Fruit fly (Drosophila melanogaster) whole organism, wandering third instar larva: ENCODE data around the gene sphinx2.

Experiments used
- Abd-B ChIP-seq: fragments of >200 bp; optimal IDR thresholded peaks from 2 replicates; lab custom pipeline; 2017; ENCODE audit warnings: missing biosample characterization, missing genetic modification characterization
- CG32264 ChIP-seq: fragments of 200-800 bp; sonication (Bioruptor generic); optimal IDR thresholded peaks from 2 replicates; lab custom pipeline; 2016; ENCODE audit warnings: missing biosample characterization, missing genetic modification characterization
- CG9705 ChIP-seq: fragments of 200-800 bp; sonication (Bioruptor generic); optimal IDR thresholded peaks from 2 replicates; lab custom pipeline; 2018; ENCODE audit warnings: missing biosample characterization, mild to moderate bottlenecking, missing genetic modification characterization
- Dfd ChIP-seq: fragments of >200 bp; optimal IDR thresholded peaks from 2 replicates; lab custom pipeline; 2017; ENCODE audit warnings: missing biosample characterization, missing genetic modification characterization
- HLH106 ChIP-seq: fragments of 200-800 bp; optimal IDR thresholded peaks from 3 replicates; lab custom pipeline; 2019; ENCODE audit warnings: missing biosample characterization, mild to moderate bottlenecking, missing genetic modification characterization, moderate library complexity
- Hnf4 ChIP-seq: fragments of 200-800 bp; sonication (Bioruptor generic); optimal IDR thresholded peaks from 2 replicates; lab custom pipeline; 2016; ENCODE audit warnings: missing biosample characterization, mild to moderate bottlenecking, missing genetic modification characterization
- Hr78 ChIP-seq: fragments of >200 bp; optimal IDR thresholded peaks from 2 replicates; lab custom pipeline; 2017; ENCODE audit warnings: missing biosample characterization, missing genetic modification characterization
- Hr83 ChIP-seq: fragments of 200-300 bp; sonication (Bioruptor generic); optimal IDR thresholded peaks from 2 replicates; lab custom pipeline; 2016; ENCODE audit warnings: missing biosample characterization, mild to moderate bottlenecking, missing genetic modification characterization, moderate library complexity; ENCODE audit not compliant: poor library complexity, severe bottlenecking
- Jra ChIP-seq: sonication (Bioruptor generic); optimal IDR thresholded peaks from 2 replicates; lab custom pipeline; 2016; ENCODE audit warnings: missing biosample characterization, missing genetic modification characterization
- Myc ChIP-seq: fragments of >200 bp; optimal IDR thresholded peaks from 2 replicates; lab custom pipeline; 2017
- N ChIP-seq: fragments of >200 bp; optimal IDR thresholded peaks from 2 replicates; lab custom pipeline; 2018; ENCODE audit warnings: missing biosample characterization, missing external identifiers, missing genetic modification characterization
- OdsH ChIP-seq: fragments of 200-800 bp; sonication (Bioruptor generic); optimal IDR thresholded peaks from 2 replicates; lab custom pipeline; 2016; ENCODE audit warnings: missing biosample characterization, mild to moderate bottlenecking, missing genetic modification characterization
- Rel ChIP-seq, 2 experiments: fragments of 200-800 bp; sonication (Bioruptor generic) in 1 of 2; optimal IDR thresholded peaks; 2 replicates in 1 of 2; 3 replicates in 1 of 2; lab custom pipeline; 2016 to 2019; ENCODE audit warnings: mild to moderate bottlenecking in 2 of 2, missing biosample characterization in 2 of 2, missing genetic modification characterization in 2 of 2, moderate library complexity in 1 of 2
- Sp1 ChIP-seq: fragments of 200-800 bp; sonication (Bioruptor generic); optimal IDR thresholded peaks from 3 replicates; lab custom pipeline; 2019; ENCODE audit warnings: missing biosample characterization, mild to moderate bottlenecking, missing genetic modification characterization, moderate library complexity
- Vsx2 ChIP-seq: fragments of 200-300, 225-300 bp; sonication (Bioruptor generic); optimal IDR thresholded peaks from 2 replicates; lab custom pipeline; 2018; ENCODE audit warnings: missing biosample characterization, missing genetic modification characterization; ENCODE audit not compliant: partially characterized antibody
- brk ChIP-seq: fragments of 200-800 bp; sonication (Bioruptor generic); optimal IDR thresholded peaks from 2 replicates; lab custom pipeline; 2016; ENCODE audit warnings: missing biosample characterization, mild to moderate bottlenecking, missing genetic modification characterization
- dl ChIP-seq, 2 experiments: fragments of 175-275, 200-275 bp in 1 of 2; fragments of 200-275 bp in 1 of 2; sonication (Bioruptor generic); optimal IDR thresholded peaks; lab custom pipeline; 2018; ENCODE audit warnings: mild to moderate bottlenecking in 2 of 2, missing biosample characterization in 2 of 2, missing genetic modification characterization in 2 of 2, moderate library complexity in 2 of 2; ENCODE audit not compliant: partially characterized antibody in 2 of 2, insufficient read depth in 1 of 2
- dmrt93B ChIP-seq: fragments of 200-800 bp; sonication (Bioruptor generic); optimal IDR thresholded peaks from 2 replicates; lab custom pipeline; 2018; ENCODE audit warnings: missing biosample characterization, mild to moderate bottlenecking, missing genetic modification characterization
- dsf ChIP-seq: sonication (Bioruptor generic); optimal IDR thresholded peaks from 2 replicates; lab custom pipeline; 2016; ENCODE audit warnings: missing biosample characterization, missing genetic modification characterization, borderline replicate concordance
- ey ChIP-seq: fragments of 200-800 bp; sonication (Bioruptor generic); optimal IDR thresholded peaks from 2 replicates; lab custom pipeline; 2016; ENCODE audit warnings: missing biosample characterization, missing genetic modification characterization
- fru ChIP-seq: fragments of 200-800 bp; sonication (Bioruptor generic); optimal IDR thresholded peaks from 3 replicates; lab custom pipeline; 2016; ENCODE audit warnings: missing biosample characterization, mild to moderate bottlenecking, missing genetic modification characterization
- h ChIP-seq: fragments of 200-800 bp; sonication (Bioruptor generic); optimal IDR thresholded peaks from 3 replicates; lab custom pipeline; 2016; ENCODE audit warnings: missing biosample characterization, mild to moderate bottlenecking, missing genetic modification characterization
- jim ChIP-seq: fragments of 175-275, 200-325 bp; sonication (Bioruptor generic); optimal IDR thresholded peaks from 2 replicates; lab custom pipeline; 2016; ENCODE audit warnings: missing biosample characterization, mild to moderate bottlenecking, missing genetic modification characterization
- lola ChIP-seq: fragments of >200 bp; optimal IDR thresholded peaks from 2 replicates; lab custom pipeline; 2017; ENCODE audit warnings: missing biosample characterization, missing genetic modification characterization
- pan ChIP-seq: fragments of >200 bp; optimal IDR thresholded peaks from 2 replicates; lab custom pipeline; 2017
- psq ChIP-seq: fragments of 200-800 bp; sonication (Bioruptor generic); optimal IDR thresholded peaks from 3 replicates; lab custom pipeline; 2017; ENCODE audit warnings: missing biosample characterization, mild to moderate bottlenecking, missing genetic modification characterization, moderate library complexity
- rgr ChIP-seq: fragments of 200-800 bp; sonication (Bioruptor generic); optimal IDR thresholded peaks from 3 replicates; lab custom pipeline; 2016; ENCODE audit warnings: missing biosample characterization, mild to moderate bottlenecking, missing genetic modification characterization
- sage ChIP-seq: fragments of 200-800 bp; sonication (Bioruptor generic); optimal IDR thresholded peaks from 2 replicates; lab custom pipeline; 2016; ENCODE audit warnings: missing biosample characterization, mild to moderate bottlenecking, missing genetic modification characterization
- sv ChIP-seq: fragments of 200-800 bp; sonication (Bioruptor generic); optimal IDR thresholded peaks from 3 replicates; lab custom pipeline; 2016; ENCODE audit warnings: missing biosample characterization, missing genetic modification characterization
- tai ChIP-seq: sonication (Bioruptor generic); optimal IDR thresholded peaks from 2 replicates; lab custom pipeline; 2016; ENCODE audit warnings: missing biosample characterization, missing genetic modification characterization
- usp ChIP-seq: fragments of >200 bp; optimal IDR thresholded peaks from 2 replicates; lab custom pipeline; 2017; ENCODE audit warnings: missing biosample characterization, missing genetic modification characterization
- woc ChIP-seq: sonication (Bioruptor generic); optimal IDR thresholded peaks from 2 replicates; lab custom pipeline; 2016; ENCODE audit warnings: missing biosample characterization, mild to moderate bottlenecking, missing genetic modification characterization

sphinx2 gene

DNA sequence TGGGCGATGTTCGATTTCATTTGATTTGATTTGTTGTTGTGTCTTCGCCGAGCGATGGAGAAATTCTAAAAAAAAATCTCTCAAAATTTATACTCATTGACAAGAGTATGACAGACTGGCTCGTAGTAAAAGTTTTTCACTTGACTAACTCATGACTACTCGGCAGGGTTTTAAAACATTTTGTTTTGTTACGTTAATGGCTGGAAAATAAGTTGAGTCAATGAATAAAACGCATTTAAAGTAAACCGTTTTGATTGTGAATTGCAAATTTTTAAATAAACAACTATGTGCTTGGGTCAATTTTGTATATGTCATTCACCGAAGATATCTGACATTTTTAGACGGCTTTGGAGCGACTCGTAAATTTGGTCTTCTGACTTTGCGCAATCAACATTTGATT is 36.5 kb downstream of the sphinx2 start, which contains the start of gene CG8560:
TSS of gene CG8560 (minus strand) at position 101 of the 400 bp plus-strand sequence.
- TF ChIP-seq usp (GFP tag; lab: Kevin White, UChicago) (no peak), rgr (GFP tag; lab: Kevin White, UChicago) (no peak), sv (no peak), woc (GFP tag; lab: Kevin White, UChicago) (no peak), jim (GFP tag; lab: Kevin White, UChicago) (no peak), lola (GFP tag; lab: Kevin White, UChicago) (no peak), fru (GFP tag; lab: Kevin White, UChicago) (no peak), dl (GFP tag; optimal IDR thresholded peaks at IDR 0.05; lab: Kevin White, UChicago; ENCODE audit: insufficient read depth in 1 of 2, partially characterized antibody in 2 of 2) (no peak), Rel (GFP tag; optimal IDR thresholded peaks at IDR 0.05; lab: Kevin White, UChicago) (no peak), Rel (tag; optimal IDR thresholded peaks at IDR 0.05; lab: Kevin White, UChicago) (no peak), Abd-B (GFP tag; lab: Kevin White, UChicago) (no peak), dmrt93B (GFP tag; lab: Kevin White, UChicago) (no peak), OdsH (no peak), tai (GFP tag; lab: Kevin White, UChicago) (no peak), pan (lab: Kevin White, UChicago) (no peak), Hr83 (no peak), Vsx2 (GFP tag; lab: Kevin White, UChicago) (no peak), dsf (GFP tag; lab: Kevin White, UChicago) (no peak)

DNA sequence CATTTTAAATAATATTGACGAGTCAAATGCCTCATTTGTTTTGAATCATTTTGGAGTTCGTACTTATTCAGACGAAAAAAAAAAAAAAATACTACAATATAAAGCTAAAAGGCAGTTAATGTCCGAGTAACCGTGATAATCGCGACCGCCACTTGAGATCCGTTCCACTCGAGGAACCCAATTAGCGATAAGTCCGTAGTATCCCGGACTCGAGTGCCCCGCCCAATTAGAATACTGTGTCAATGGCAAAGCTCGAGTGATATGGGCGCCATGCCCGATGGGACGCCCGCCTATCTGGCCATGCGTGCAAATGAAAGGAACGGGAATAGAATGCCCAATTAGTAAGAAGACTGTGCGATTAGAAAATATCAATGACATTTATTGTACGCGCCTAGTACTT is 38.6 kb downstream of the sphinx2 start:
- TF ChIP-seq Hr78: no peak

DNA sequence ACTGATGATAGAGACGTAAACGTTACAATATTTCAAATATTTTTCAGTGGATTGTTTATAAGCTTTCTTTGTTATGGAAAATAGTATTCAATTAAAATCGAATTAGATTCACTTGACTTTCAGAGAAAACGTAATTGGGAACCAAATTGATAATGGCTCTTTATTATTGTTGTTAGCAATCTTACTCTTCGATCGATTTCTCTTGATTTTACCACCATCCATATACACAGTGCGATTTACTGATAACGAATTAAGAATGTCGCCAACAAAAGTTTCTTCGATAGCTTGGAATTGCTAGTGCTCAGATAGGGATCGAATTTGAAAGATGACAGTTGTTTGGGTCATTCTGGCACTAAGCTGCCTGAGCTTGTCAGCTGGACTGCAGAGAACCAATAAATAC is 40.8 kb downstream of the sphinx2 start, which contains the start of gene CG18417:
TSS of gene CG18417 (plus strand) at position 301 of the 400 bp plus-strand sequence.
- no peak for TF ChIP-seq Sp1 (GFP tag; lab: Kevin White, UChicago)
- TF ChIP-seq Hr78: no peak
- no peak for TF ChIP-seq brk (GFP tag; lab: Kevin White, UChicago)
- no peak for TF ChIP-seq CG32264 (GFP tag; lab: Kevin White, UChicago)

DNA sequence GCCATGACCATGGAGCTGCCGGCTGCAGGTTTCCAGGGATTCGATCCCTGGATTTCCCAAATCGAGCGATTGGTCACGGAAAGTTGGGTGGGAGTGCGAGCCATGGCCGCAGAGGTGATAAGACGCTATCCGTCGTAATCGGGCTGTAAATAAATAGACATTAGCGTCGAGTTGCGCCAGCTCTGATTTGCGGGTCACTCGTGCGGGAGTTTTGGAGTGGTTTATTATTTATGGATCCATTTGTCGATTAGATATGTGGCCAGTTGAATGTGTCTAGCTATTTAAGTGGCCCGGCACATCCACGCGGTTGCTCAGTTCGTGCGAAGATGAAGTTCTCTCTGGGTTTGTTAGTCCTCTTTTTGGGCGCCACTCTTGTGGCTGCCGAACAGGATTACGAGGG is 42.6 kb downstream of the sphinx2 start, which contains the start of gene CG8562:
TSS of gene CG8562 (plus strand) at position 307 of the 400 bp plus-strand sequence.
- no peak for TF ChIP-seq woc (GFP tag; lab: Kevin White, UChicago)
- TF ChIP-seq pan (lab: Kevin White, UChicago): no peak
- TF ChIP-seq Hnf4 (GFP tag; lab: Kevin White, UChicago): no peak
- no peak for TF ChIP-seq Hr83
- TF ChIP-seq ey (GFP tag; lab: Kevin White, UChicago): no peak
- TF ChIP-seq usp (GFP tag; lab: Kevin White, UChicago): no peak
- TF ChIP-seq rgr (GFP tag; lab: Kevin White, UChicago): no peak
- TF ChIP-seq N: no peak
- TF ChIP-seq sv: no peak
- TF ChIP-seq Jra (GFP tag; lab: Kevin White, UChicago): no peak
- no peak for TF ChIP-seq brk (GFP tag; lab: Kevin White, UChicago)
- TF ChIP-seq lola (GFP tag; lab: Kevin White, UChicago): no peak
- TF ChIP-seq dsf (GFP tag; lab: Kevin White, UChicago): no peak
- TF ChIP-seq Sp1 (GFP tag; lab: Kevin White, UChicago): no peak

DNA sequence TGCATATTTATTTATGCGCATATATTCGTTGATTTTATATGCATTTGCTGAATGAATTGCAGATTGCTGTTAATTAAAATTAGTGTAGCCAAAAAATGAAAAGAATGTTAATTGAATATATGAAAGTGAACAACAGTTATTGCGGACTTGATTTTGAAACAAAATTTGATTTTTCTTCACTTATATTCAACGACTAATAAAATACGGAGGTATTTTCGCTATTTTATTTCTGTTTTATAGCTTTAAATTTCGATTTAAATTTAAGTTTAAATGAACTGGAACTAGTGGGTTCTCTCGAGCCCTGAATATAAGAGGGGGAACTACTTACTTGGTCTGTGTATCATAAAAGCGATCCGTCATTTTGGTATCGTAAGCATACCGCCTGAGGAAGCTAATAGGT is 44.5 kb downstream of the sphinx2 start, which contains the start of gene CG32379:
TSS of gene CG32379 (plus strand) at position 301 of the 400 bp plus-strand sequence.
- TF ChIP-seq Dfd (GFP tag; lab: Kevin White, UChicago) (no peak), CG32264 (GFP tag; lab: Kevin White, UChicago) (no peak), sage (GFP tag; lab: Kevin White, UChicago) (no peak), psq (no peak), woc (GFP tag; lab: Kevin White, UChicago) (no peak)

DNA sequence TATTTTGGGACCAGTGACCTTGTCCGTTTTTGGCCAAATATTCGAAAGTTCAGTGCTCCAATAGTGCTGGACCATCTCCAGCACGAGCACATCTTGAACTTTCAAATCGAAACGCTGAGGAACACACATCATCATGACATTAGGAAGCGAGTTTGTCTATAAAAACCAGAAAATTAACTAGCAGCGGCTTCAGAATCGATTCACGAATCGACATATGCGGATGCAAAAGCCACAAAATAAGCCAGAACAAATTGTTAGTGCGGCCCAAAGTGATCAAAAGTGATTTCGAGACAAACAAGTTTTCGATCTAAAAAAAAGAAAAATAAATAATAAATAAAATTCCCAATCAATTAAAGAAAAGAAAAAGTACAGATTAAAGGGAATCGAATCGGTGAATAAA is 50.1 kb downstream of the sphinx2 start, which contains the start of gene CG8563:
TSS of gene CG8563 (plus strand) at position 301 of the 400 bp plus-strand sequence.
- TF ChIP-seq CG32264 (GFP tag; lab: Kevin White, UChicago) (no peak), woc (GFP tag; lab: Kevin White, UChicago) (no peak), jim (GFP tag; lab: Kevin White, UChicago) (no peak), Hr83 (no peak), CG9705 (GFP tag; lab: Kevin White, UChicago) (no peak), Sp1 (GFP tag; lab: Kevin White, UChicago) (no peak), HLH106 (no peak), h (no peak), Vsx2 (GFP tag; lab: Kevin White, UChicago) (no peak), dl (GFP tag; optimal IDR thresholded peaks at IDR 0.05; lab: Kevin White, UChicago; ENCODE audit: insufficient read depth in 1 of 2, partially characterized antibody in 2 of 2) (no peak), lola (GFP tag; lab: Kevin White, UChicago) (no peak), sv (no peak), Abd-B (GFP tag; lab: Kevin White, UChicago) (no peak), usp (GFP tag; lab: Kevin White, UChicago) (no peak), psq (no peak), sage (GFP tag; lab: Kevin White, UChicago) (no peak), Myc (no peak), N (no peak)
